Worm (Caenorhabditis elegans): ENCODE results near the gene nhr-50.

- TF ChIP-seq nhr-12 (tag; optimal IDR thresholded peaks at IDR 0.05) = no peak
- TF ChIP-seq lin-13 (tag; optimal IDR thresholded peaks at IDR 0.05) = no peak
- TF ChIP-seq mls-2 (tag; optimal IDR thresholded peaks at IDR 0.05) = no peak
- no peak for TF ChIP-seq elt-3 (tag; optimal IDR thresholded peaks at IDR 0.05)
Observed at ce11 chrV:15974836-15975235, 25.6 kb downstream of the nhr-50 start, which contains the start of gene sru-22.

Data from whole organism, mixed stage, embryonic.